Worm (Caenorhabditis elegans): ENCODE data around the gene ptr-8.

Gene ptr-8

ce11 chrII:10840067-10840466 lies 49.0 kb upstream of the ptr-8 start (continued):
- peak; percentile 92 for TF ChIP-seq D1046.2 (GFP tag; IDR thresholded peaks at IDR 0.05)
- TF ChIP-seq nhr-111 (GFP tag; optimal IDR thresholded peaks at IDR 0.05), result peak; percentile 73
- no peak for TF ChIP-seq jun-1 (tag; optimal IDR thresholded peaks at IDR 0.05)
- peak; percentile 95 for TF ChIP-seq pha-4 (GFP tag; IDR thresholded peaks at IDR 0.05)
- no peak for TF ChIP-seq pha-4 (tag; optimal IDR thresholded peaks at IDR 0.05)
- TF ChIP-seq php-3 (GFP tag; IDR thresholded peaks at IDR 0.05), result peak; percentile 78
- TF ChIP-seq snpc-1.2 (GFP tag; IDR thresholded peaks at IDR 0.05), result peak; percentile 78
- TF ChIP-seq aly-2 (tag; optimal IDR thresholded peaks at IDR 0.05), result peak; percentile 23
- TF ChIP-seq hmg-1.1 (GFP tag; IDR thresholded peaks at IDR 0.05), result peak; percentile 94
- peak; percentile 11 for TF ChIP-seq F10B5.3 (tag; optimal IDR thresholded peaks at IDR 0.05)
- peak; percentile 79; the same call in 1 of the 2 replicates for TF ChIP-seq F44E2.7 (GFP tag; IDR thresholded peaks at IDR 0.05)
- no peak for TF ChIP-seq zag-1 (tag; optimal IDR thresholded peaks at IDR 0.05)
- peak; percentile 69 for TF ChIP-seq ztf-7 (tag; optimal IDR thresholded peaks at IDR 0.05)
- TF ChIP-seq ceh-62 (tag; optimal IDR thresholded peaks at IDR 0.05), result no peak
- peak; percentile 98 for TF ChIP-seq aha-1 (tag)
- peak; percentile 86 for TF ChIP-seq hlh-30 (tag; optimal IDR thresholded peaks at IDR 0.05; ENCODE audit: insufficient read depth)

ce11 chrII:10843527-10843926 lies 45.6 kb upstream of the ptr-8 start, which contains the start of gene M106.8:
M106.8 (minus strand) TSS chrII:10843627.
- peak; percentile 67 for TF ChIP-seq aha-1 (tag)
- TF ChIP-seq lin-15B (tag; optimal IDR thresholded peaks at IDR 0.05), result no peak

- TF ChIP-seq duxl-1 (tag; optimal IDR thresholded peaks at IDR 0.05; ENCODE audit: poor library complexity) (no peak), spr-3 (GFP tag; optimal IDR thresholded peaks at IDR 0.05) (no peak), ZK546.5 (tag; optimal IDR thresholded peaks at IDR 0.05) (no peak), F37D6.2 (tag; optimal IDR thresholded peaks at IDR 0.05) (no peak), ceh-32 (tag; optimal IDR thresholded peaks at IDR 0.05; ENCODE audit: poor library complexity) (no peak), set-16 (GFP tag; IDR thresholded peaks at IDR 0.05) (no peak), nhr-102 (tag; optimal IDR thresholded peaks at IDR 0.05) (no peak), ceh-20 (GFP tag; IDR thresholded peaks at IDR 0.05) (no peak), zag-1 (tag; optimal IDR thresholded peaks at IDR 0.05) (no peak), lim-7 (GFP tag; IDR thresholded peaks at IDR 0.05) (no peak), nhr-25 (tag; optimal IDR thresholded peaks at IDR 0.05; ENCODE audit: borderline replicate concordance, insufficient read depth) (no peak), unc-39 (tag; optimal IDR thresholded peaks at IDR 0.05) (no peak), lin-1 (GFP tag; IDR thresholded peaks at IDR 0.05) (no peak), daf-8 (GFP tag; IDR thresholded peaks at IDR 0.05) (no peak), ceh-62 (tag; optimal IDR thresholded peaks at IDR 0.05) (no peak), vab-7 (GFP tag; IDR thresholded peaks at IDR 0.05) (no peak), nhr-11 (tag; optimal IDR thresholded peaks at IDR 0.05) (no peak), lin-38 (GFP tag; IDR thresholded peaks at IDR 0.05) (no peak), snpc-4 (tag; optimal IDR thresholded peaks at IDR 0.05) (no peak)
Measured at ce11 chrII:10847057-10847456, 42.0 kb upstream of the ptr-8 start.

ce11 chrII:10849903-10850302 lies 39.2 kb upstream of the ptr-8 start, which contains the start of gene M106.2:
M106.2 (minus strand) TSS chrII:10850003.
- TF ChIP-seq madf-9 (GFP tag; conservative IDR thresholded peaks at IDR 0.05) (no peak), zfp-3 (GFP tag; conservative IDR thresholded peaks at IDR 0.05) (0 out of 2 replicates have a peak, but pooled peaks have one; percentile 42), hlh-30 (tag; optimal IDR thresholded peaks at IDR 0.05; ENCODE audit: insufficient read depth) (no peak), nhr-76 (tag; optimal IDR thresholded peaks at IDR 0.05) (no peak), T26A8.4 (GFP tag; IDR thresholded peaks at IDR 0.05) (no peak), nhr-237 (tag; optimal IDR thresholded peaks at IDR 0.05) (no peak), snpc-4 (tag; optimal IDR thresholded peaks at IDR 0.05) (no peak), zag-1 (tag; optimal IDR thresholded peaks at IDR 0.05) (no peak), fkh-10 (GFP tag; optimal IDR thresholded peaks at IDR 0.05) (no peak), snpc-1.2 (GFP tag; IDR thresholded peaks at IDR 0.05) (no peak), ama-1 (optimal IDR thresholded peaks at IDR 0.05) (no peak), aha-1 (tag) (peak; percentile 29)

All from whole organism, L4 larva.